Worm (Caenorhabditis elegans): ENCODE results near the gene T12A7.10.

T12A7.10 gene

ce11 chrIV:11745340-11745739, 9.6 kb downstream of the T12A7.10 start, which contains the start of gene gem-4:
Gene gem-4, plus strand, starts transcription at chrIV:11745640.
- TF ChIP-seq pha-4 (tag; optimal IDR thresholded peaks at IDR 0.05) (peak; percentile 28), elt-3 (tag; optimal IDR thresholded peaks at IDR 0.05) (no peak), elt-2 (tag; optimal IDR thresholded peaks at IDR 0.05) (peak; percentile 9)

- no peak for TF ChIP-seq nhr-23 (tag; optimal IDR thresholded peaks at IDR 0.05)
- peak; percentile 22 for TF ChIP-seq snpc-4 (tag; optimal IDR thresholded peaks at IDR 0.05)
- peak; percentile 7 for TF ChIP-seq fkh-2 (tag; optimal IDR thresholded peaks at IDR 0.05)
- TF ChIP-seq ceh-9 (tag; optimal IDR thresholded peaks at IDR 0.05): no peak
- peak; percentile 32 for TF ChIP-seq nfya-1 (tag; optimal IDR thresholded peaks at IDR 0.05; ENCODE audit: insufficient read depth)
These were observed 10.6 kb downstream of the T12A7.10 start for ce11 chrIV:11744287-11744686.

ce11 chrIV:11743813-11744212, 11.1 kb downstream of the T12A7.10 start:
- TF ChIP-seq hmg-11 (tag; optimal IDR thresholded peaks at IDR 0.05) (no peak), nhr-237 (tag; optimal IDR thresholded peaks at IDR 0.05) (no peak)

- TF ChIP-seq lsy-12 (tag; optimal IDR thresholded peaks at IDR 0.05) (no peak), tbx-2 (tag; optimal IDR thresholded peaks at IDR 0.05) (no peak), egl-5 (tag; optimal IDR thresholded peaks at IDR 0.05) (no peak), fkh-10 (GFP tag; optimal IDR thresholded peaks at IDR 0.05) (no peak), egl-27 (tag; optimal IDR thresholded peaks at IDR 0.05) (no peak), ama-1 (optimal IDR thresholded peaks at IDR 0.05) (no peak), ZK546.5 (tag; optimal IDR thresholded peaks at IDR 0.05) (no peak), pha-4 (tag; optimal IDR thresholded peaks at IDR 0.05) (no peak), fkh-2 (tag; optimal IDR thresholded peaks at IDR 0.05) (no peak), nhr-11 (tag; optimal IDR thresholded peaks at IDR 0.05) (no peak)
These were observed 12.5 kb downstream of the T12A7.10 start, which contains the start of gene K01A6.5 for ce11 chrIV:11742406-11742805. Gene K01A6.5, plus strand, starts transcription at chrIV:11742706.

ce11 chrIV:11740204-11740603, 14.7 kb downstream of the T12A7.10 start, which contains the start of gene K01A6.4:
Gene K01A6.4, minus strand, starts transcription at chrIV:11740304.
- no peak for TF ChIP-seq elt-2 (tag; optimal IDR thresholded peaks at IDR 0.05)
- TF ChIP-seq nhr-23 (tag; optimal IDR thresholded peaks at IDR 0.05): no peak
- no peak for TF ChIP-seq lin-39 (tag; optimal IDR thresholded peaks at IDR 0.05)

ce11 chrIV:11738092-11738617, 16.7 kb downstream of the T12A7.10 start, which contains the start of gene K01A6.7:
Gene K01A6.7, minus strand, starts transcription at chrIV:11738567.
- no peak for TF ChIP-seq daf-12 (tag; optimal IDR thresholded peaks at IDR 0.05)

ce11 chrIV:11737269-11737668, 17.6 kb downstream of the T12A7.10 start, which contains the start of gene K01A6.8:
Gene K01A6.8, minus strand, starts transcription at chrIV:11737369.
- TF ChIP-seq nhr-43 (tag; optimal IDR thresholded peaks at IDR 0.05; ENCODE audit: poor library complexity, severe bottlenecking) (no peak), fos-1 (tag; optimal IDR thresholded peaks at IDR 0.05) (no peak), lsy-12 (tag; optimal IDR thresholded peaks at IDR 0.05) (no peak), fkh-2 (tag; optimal IDR thresholded peaks at IDR 0.05) (no peak), pha-4 (tag; optimal IDR thresholded peaks at IDR 0.05) (no peak), sea-2 (GFP tag; optimal IDR thresholded peaks at IDR 0.05) (no peak), jun-1 (tag; optimal IDR thresholded peaks at IDR 0.05) (no peak), ceh-16 (tag; optimal IDR thresholded peaks at IDR 0.05) (no peak), mdl-1 (tag; optimal IDR thresholded peaks at IDR 0.05) (no peak), nhr-76 (tag; optimal IDR thresholded peaks at IDR 0.05) (no peak), ceh-28 (tag; optimal IDR thresholded peaks at IDR 0.05) (no peak), ama-1 (optimal IDR thresholded peaks at IDR 0.05) (no peak), elt-2 (tag; optimal IDR thresholded peaks at IDR 0.05) (no peak)

Data from whole organism, L3 larva.